Worm (Caenorhabditis elegans): ENCODE data around the gene F14D2.19.

DNA sequence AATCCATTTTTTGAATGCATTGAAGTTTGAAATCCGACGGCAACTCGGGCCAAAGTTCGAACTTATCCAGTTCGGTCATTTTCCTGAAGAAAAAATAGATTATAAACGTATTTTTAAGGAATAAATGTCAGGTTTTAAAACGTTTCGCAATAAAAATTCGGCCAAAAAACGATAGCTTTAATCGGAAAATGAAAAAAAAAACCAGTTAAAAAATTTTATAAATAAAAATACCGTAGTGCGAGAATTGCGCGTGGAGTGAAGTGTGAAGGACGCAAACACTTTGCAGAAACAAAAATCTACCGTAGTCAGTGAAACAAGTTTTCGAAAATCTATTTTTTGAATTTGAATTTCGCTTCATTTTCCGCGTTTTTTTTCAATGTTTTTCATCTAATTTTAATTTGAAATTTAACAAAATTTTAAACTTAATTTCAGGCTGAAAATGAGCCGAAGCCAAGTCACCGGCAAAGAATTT lies 12.9 kb upstream of the F14D2.19 start, which contains the start of gene F14D2.8:
- no peak for TF ChIP-seq med-1 (GFP tag; optimal IDR thresholded peaks at IDR 0.05; ENCODE audit: insufficient read depth)
- TF ChIP-seq flt-1 (GFP tag; IDR thresholded peaks at IDR 0.05) = no peak
- TF ChIP-seq T22C8.4 (GFP tag; IDR thresholded peaks at IDR 0.05) = no peak
- TF ChIP-seq ztf-23 (GFP tag; IDR thresholded peaks at IDR 0.05) = no peak
- TF ChIP-seq tab-1 (GFP tag; IDR thresholded peaks at IDR 0.05) = no peak
- no peak for TF ChIP-seq cog-1 (tag; optimal IDR thresholded peaks at IDR 0.05)
- TF ChIP-seq ztf-29 (GFP tag; IDR thresholded peaks at IDR 0.05) = no peak
